Worm (Caenorhabditis elegans) whole organism, L2 larva: ENCODE measurements around the gene pals-33.

Experiments used
- ZK546.5 ChIP-seq: sonication (generic microtip); optimal IDR thresholded peaks from 2 replicates; lab custom pipeline; 2017; ENCODE audit warnings: missing biosample characterization, missing genetic modification characterization
- aly-2 ChIP-seq: fragments of 150-350 bp; optimal IDR thresholded peaks from 2 replicates; lab custom pipeline; 2014; ENCODE audit warnings: missing biosample characterization, missing genetic modification characterization
- blmp-1 ChIP-seq: sonication (generic microtip); optimal IDR thresholded peaks from 2 replicates; lab custom pipeline; 2017; ENCODE audit warnings: missing genetic modification characterization, mild to moderate bottlenecking, missing compliant biosample characterization, antibody characterized with exemption, moderate library complexity; ENCODE audit not compliant: insufficient read depth
- crh-2 ChIP-seq: sonication (generic microtip); optimal IDR thresholded peaks from 2 replicates; lab custom pipeline; 2017; ENCODE audit warnings: missing biosample characterization, missing genetic modification characterization
- lsy-2 ChIP-seq, 2 experiments: fragments of 150-350 bp in 1 of 2; sonication (generic microtip) in 1 of 2; optimal IDR thresholded peaks; 2 replicates each; lab custom pipeline; 2014 to 2017; ENCODE audit warnings: missing biosample characterization in 2 of 2, missing genetic modification characterization in 2 of 2
- mab-5 ChIP-seq: fragments of 150-350 bp; optimal IDR thresholded peaks from 2 replicates; lab custom pipeline; 2014; ENCODE audit warnings: missing biosample characterization, missing genetic modification characterization
- mdl-1 ChIP-seq, 2 experiments: fragments of 150-350 bp in 1 of 2; sonication (generic microtip) in 1 of 2; optimal IDR thresholded peaks; 2 replicates each; lab custom pipeline; 2017; ENCODE audit warnings: missing biosample characterization in 2 of 2, missing genetic modification characterization in 2 of 2
- nhr-10 ChIP-seq: sonication (generic microtip); optimal IDR thresholded peaks from 2 replicates; lab custom pipeline; 2017; ENCODE audit warnings: missing biosample characterization, missing genetic modification characterization
- nhr-11 ChIP-seq: fragments of 150-350 bp; optimal IDR thresholded peaks from 2 replicates; lab custom pipeline; 2014; ENCODE audit warnings: missing biosample characterization, missing genetic modification characterization
- nhr-129 ChIP-seq: fragments of 150-350 bp; optimal IDR thresholded peaks from 2 replicates; lab custom pipeline; 2014; ENCODE audit warnings: missing biosample characterization, missing genetic modification characterization
- nhr-21 ChIP-seq: fragments of 150-350 bp; optimal IDR thresholded peaks from 2 replicates; lab custom pipeline; 2014; ENCODE audit warnings: missing biosample characterization, missing genetic modification characterization
- nhr-23 ChIP-seq: fragments of 150-350 bp; optimal IDR thresholded peaks from 2 replicates; lab custom pipeline; 2014; ENCODE audit warnings: missing biosample characterization, missing genetic modification reagents, missing genetic modification characterization
- nhr-25 ChIP-seq: fragments of 150-350 bp; sonication (generic microtip); optimal IDR thresholded peaks from 3 replicates; lab custom pipeline; 2014; ENCODE audit warnings: missing biosample characterization, missing genetic modification characterization
- nhr-6 ChIP-seq: fragments of 150-350 bp; optimal IDR thresholded peaks from 2 replicates; lab custom pipeline; 2014; ENCODE audit warnings: missing biosample characterization, missing genetic modification characterization
- nhr-77 ChIP-seq: fragments of 150-350 bp; optimal IDR thresholded peaks from 2 replicates; lab custom pipeline; 2014; ENCODE audit warnings: missing biosample characterization, missing genetic modification characterization
- sem-4 ChIP-seq: fragments of 150-350 bp; optimal IDR thresholded peaks from 2 replicates; lab custom pipeline; 2014; ENCODE audit warnings: missing biosample characterization, missing genetic modification reagents, missing genetic modification characterization
- sma-9 ChIP-seq, 2 experiments: fragments of 150-350 bp in 1 of 2; sonication (generic microtip) in 1 of 2; optimal IDR thresholded peaks; 2 replicates each; lab custom pipeline; 2014 to 2016; ENCODE audit warnings: missing genetic modification characterization in 2 of 2, mild to moderate bottlenecking in 1 of 2, missing biosample characterization in 1 of 2, missing compliant biosample characterization in 1 of 2, missing genetic modification reagents in 1 of 2, moderate library complexity in 1 of 2
- snpc-4 ChIP-seq: fragments of 150-350 bp; optimal IDR thresholded peaks from 2 replicates; lab custom pipeline; 2014; ENCODE audit warnings: missing biosample characterization, missing genetic modification characterization
- unc-55 ChIP-seq: fragments of 150-350 bp; sonication (generic microtip); optimal IDR thresholded peaks from 3 replicates; lab custom pipeline; 2014; ENCODE audit warnings: missing biosample characterization, missing genetic modification reagents, missing genetic modification characterization
- unc-62 ChIP-seq: fragments of 150-350 bp; optimal IDR thresholded peaks from 2 replicates; lab custom pipeline; 2014; ENCODE audit warnings: missing biosample characterization, missing genetic modification reagents, missing genetic modification characterization
- zag-1 ChIP-seq: fragments of 150-350 bp; optimal IDR thresholded peaks from 2 replicates; lab custom pipeline; 2014; ENCODE audit warnings: missing biosample characterization, missing genetic modification characterization
- ztf-11 ChIP-seq: sonication (generic microtip); optimal IDR thresholded peaks from 2 replicates; lab custom pipeline; 2017; ENCODE audit warnings: missing biosample characterization, missing genetic modification characterization

The pals-33 gene

ce11 chrV:3718507-3718906, 45.3 kb downstream of the pals-33 start:
- TF ChIP-seq unc-55 (GFP tag; lab: Kevin White, UChicago) (no peak), nhr-77 (tag; lab: Kevin White, UChicago) (no peak), nhr-21 (tag; lab: Kevin White, UChicago) (no peak), nhr-23 (tag; lab: Kevin White, UChicago) (no peak), nhr-25 (tag; lab: Kevin White, UChicago) (no peak), nhr-11 (no peak), ztf-11 (no peak), snpc-4 (tag; lab: Kevin White, UChicago) (no peak), mdl-1 (tag; optimal IDR thresholded peaks at IDR 0.05; lab: Kevin White, UChicago) (no peak), nhr-129 (tag; lab: Kevin White, UChicago) (no peak), unc-62 (GFP tag; lab: Kevin White, UChicago) (no peak), nhr-6 (tag; lab: Kevin White, UChicago) (no peak), sma-9 (GFP tag; optimal IDR thresholded peaks at IDR 0.05; lab: Kevin White, UChicago) (no peak), sma-9 (tag; optimal IDR thresholded peaks at IDR 0.05; lab: Kevin White, UChicago) (no peak), blmp-1 (tag; lab: Kevin White, UChicago) (no peak), crh-2 (tag; lab: Kevin White, UChicago) (no peak), mab-5 (no peak), lsy-2 (tag; optimal IDR thresholded peaks at IDR 0.05; lab: Kevin White, UChicago) (no peak), zag-1 (tag; lab: Kevin White, UChicago) (no peak)

ce11 chrV:3724772-3725171, 51.6 kb downstream of the pals-33 start, which contains the start of gene str-30:
str-30 (plus strand) TSS chrV:3725072.
- TF ChIP-seq nhr-25 (tag; lab: Kevin White, UChicago), result no peak
- TF ChIP-seq aly-2 (tag; lab: Kevin White, UChicago), result no peak
- no peak for TF ChIP-seq nhr-6 (tag; lab: Kevin White, UChicago)
- no peak for TF ChIP-seq sma-9 (GFP tag; optimal IDR thresholded peaks at IDR 0.05; lab: Kevin White, UChicago)
- no peak for TF ChIP-seq sma-9 (tag; optimal IDR thresholded peaks at IDR 0.05; lab: Kevin White, UChicago)
- no peak for TF ChIP-seq sem-4
- no peak for TF ChIP-seq ZK546.5 (tag; lab: Kevin White, UChicago)
- no peak for TF ChIP-seq nhr-10
- TF ChIP-seq lsy-2 (tag; optimal IDR thresholded peaks at IDR 0.05; lab: Kevin White, UChicago), result no peak
